Worm (Caenorhabditis elegans): ENCODE measurements around the gene cyp-14A5.

ce11 chrV:5432499-5432898 lies 9.4 kb upstream of the cyp-14A5 start, which contains the start of gene F08F3.8:
- no peak for TF ChIP-seq jun-1 (tag; optimal IDR thresholded peaks at IDR 0.05)
- TF ChIP-seq elt-2 (tag; optimal IDR thresholded peaks at IDR 0.05), result no peak
